Worm (Caenorhabditis elegans) whole organism, L4 larva: ENCODE measurements around the gene F52H2.3.

ENCODE experiments used
- T20F7.1 ChIP-seq: fragments of 200-800 bp; sonication (Bioruptor generic); optimal IDR thresholded peaks from 2 replicates; lab custom pipeline; 2018; ENCODE audit warnings: mild to moderate bottlenecking, missing genetic modification characterization, missing compliant biosample characterization
- Y5F2A.4 ChIP-seq: fragments of 200-800 bp; sonication (Bioruptor generic); optimal IDR thresholded peaks from 2 replicates; lab custom pipeline; 2018; ENCODE audit warnings: mild to moderate bottlenecking, missing genetic modification characterization, missing compliant biosample characterization
- aha-1 ChIP-seq: fragments of 150-350 bp; peaks from one replicate; lab custom pipeline; 2014; ENCODE audit warnings: missing biosample characterization, missing genetic modification characterization
- aly-2 ChIP-seq: sonication (generic microtip); optimal IDR thresholded peaks from 2 replicates; lab custom pipeline; 2018; ENCODE audit warnings: missing biosample characterization, missing genetic modification characterization
- attf-4 ChIP-seq: sonication (generic microtip); optimal IDR thresholded peaks from 3 replicates; lab custom pipeline; 2017; ENCODE audit warnings: missing biosample characterization, missing genetic modification characterization
- ceh-28 ChIP-seq: fragments of 150-350 bp; optimal IDR thresholded peaks from 2 replicates; lab custom pipeline; 2014; ENCODE audit warnings: missing biosample characterization, missing genetic modification reagents, missing genetic modification characterization
- ceh-44 ChIP-seq: fragments of 200-800 bp; sonication (Bioruptor generic); IDR thresholded peaks from 2 replicates; pipeline ENCODE4 v1.3.6; 2022; ENCODE audit warnings: missing genetic modification reagents, missing genetic modification characterization, missing compliant biosample characterization
- ceh-62 ChIP-seq: sonication (generic microtip); optimal IDR thresholded peaks from 2 replicates; lab custom pipeline; 2017; ENCODE audit warnings: missing biosample characterization, missing genetic modification characterization
- ctbp-1 ChIP-seq: fragments of 200-800 bp; sonication (Bioruptor generic); IDR thresholded peaks from 2 replicates; pipeline ENCODE4 v1.3.6; 2022; ENCODE audit warnings: missing genetic modification reagents, missing genetic modification characterization, missing compliant biosample characterization
- daf-16 ChIP-seq, 3 experiments: sonication (generic microtip); optimal IDR thresholded peaks; 2 replicates each; lab custom pipeline; 2016 to 2017; ENCODE audit warnings: missing genetic modification characterization in 3 of 3, missing genetic modification reagents in 3 of 3, mild to moderate bottlenecking in 2 of 3, missing compliant biosample characterization in 2 of 3, missing biosample characterization in 1 of 3, moderate library complexity in 1 of 3
- dmd-6 ChIP-seq: fragments of 200-800 bp; sonication (Bioruptor generic); IDR thresholded peaks from 2 replicates; pipeline ENCODE4 v1.3.6; 2022; ENCODE audit warnings: missing genetic modification reagents, missing genetic modification characterization, missing compliant biosample characterization
- dpl-1 ChIP-seq: fragments of 150-350 bp; optimal IDR thresholded peaks from 2 replicates; lab custom pipeline; 2014; ENCODE audit warnings: missing biosample characterization, missing genetic modification reagents, missing genetic modification characterization
- dve-1 ChIP-seq: sonication (generic microtip); optimal IDR thresholded peaks from 2 replicates; lab custom pipeline; 2017; ENCODE audit warnings: antibody characterized with exemption, mild to moderate bottlenecking, missing genetic modification characterization, missing compliant biosample characterization; ENCODE audit not compliant: insufficient read depth
- gei-8 ChIP-seq: fragments of 200-800 bp; sonication (Bioruptor generic); optimal IDR thresholded peaks from 2 replicates; lab custom pipeline; 2018; ENCODE audit warnings: mild to moderate bottlenecking, missing genetic modification characterization, missing compliant biosample characterization
- hif-1 ChIP-seq, 2 experiments: sonication (generic microtip); optimal IDR thresholded peaks; 2 replicates each; lab custom pipeline; 2016 to 2017; ENCODE audit warnings: missing compliant biosample characterization in 2 of 2, missing genetic modification characterization in 2 of 2, missing genetic modification reagents in 2 of 2, missing genotype in 2 of 2, mild to moderate bottlenecking in 1 of 2
- hlh-11 ChIP-seq: fragments of 200-800 bp; sonication (Bioruptor generic); optimal IDR thresholded peaks from 2 replicates; lab custom pipeline; 2018; ENCODE audit warnings: mild to moderate bottlenecking, missing genetic modification characterization, missing compliant biosample characterization
- hlh-30 ChIP-seq: sonication (generic microtip); optimal IDR thresholded peaks from 2 replicates; lab custom pipeline; 2017; ENCODE audit warnings: antibody characterized with exemption, mild to moderate bottlenecking, missing genetic modification characterization, missing compliant biosample characterization; ENCODE audit not compliant: insufficient read depth
- hmg-1.1 ChIP-seq: fragments of 200-800 bp; sonication (Bioruptor generic); IDR thresholded peaks from 2 replicates; pipeline ENCODE4 v1.3.6; 2022; ENCODE audit warnings: missing genetic modification reagents, missing genetic modification characterization, missing compliant biosample characterization
- lin-1 ChIP-seq: fragments of 200-800 bp; sonication (Bioruptor generic); IDR thresholded peaks from 2 replicates; pipeline ENCODE4 v1.3.6; 2022; ENCODE audit warnings: missing genetic modification reagents, missing genetic modification characterization, missing compliant biosample characterization
- madf-5 ChIP-seq, 2 experiments: fragments of 200-800 bp; sonication (Bioruptor generic); IDR thresholded peaks; 2 replicates each; pipeline ENCODE4 v1.3.6; 2022; ENCODE audit warnings: missing compliant biosample characterization in 2 of 2, missing genetic modification characterization in 2 of 2
- mdl-1 ChIP-seq, 2 experiments: fragments of 150-350 bp in 1 of 2; sonication (generic microtip) in 1 of 2; optimal IDR thresholded peaks; 2 replicates each; lab custom pipeline; 2014 to 2017; ENCODE audit warnings: missing biosample characterization in 2 of 2, missing genetic modification characterization in 2 of 2
- mdt-29 ChIP-seq: fragments of 200-800 bp; sonication (Bioruptor generic); IDR thresholded peaks from 2 replicates; pipeline ENCODE4 v1.3.6; 2022; ENCODE audit warnings: missing genetic modification reagents, missing genetic modification characterization, missing compliant biosample characterization
- mep-1 ChIP-seq: fragments of 150-350 bp; sonication (generic microtip); optimal IDR thresholded peaks from 3 replicates; lab custom pipeline; 2014; ENCODE audit warnings: missing biosample characterization, missing genetic modification characterization
- mes-2 ChIP-seq: sonication (generic microtip); optimal IDR thresholded peaks from 2 replicates; lab custom pipeline; 2016; ENCODE audit warnings: missing genotype, mild to moderate bottlenecking, missing genetic modification characterization, missing compliant biosample characterization; ENCODE audit not compliant: poor library complexity, severe bottlenecking
- mxl-2 ChIP-seq: fragments of 200-800 bp; sonication (Bioruptor generic); conservative IDR thresholded peaks from 2 replicates; pipeline ENCODE4 v1.3.6; 2022; ENCODE audit warnings: missing genetic modification reagents, missing genetic modification characterization, missing compliant biosample characterization
- mxl-3 ChIP-seq: fragments of 200-800 bp; sonication (Bioruptor generic); optimal IDR thresholded peaks from 2 replicates; lab custom pipeline; 2018; ENCODE audit warnings: mild to moderate bottlenecking, missing genetic modification characterization, missing compliant biosample characterization
- nhr-10 ChIP-seq: fragments of 150-350 bp; optimal IDR thresholded peaks from 2 replicates; lab custom pipeline; 2014; ENCODE audit warnings: missing biosample characterization, missing genetic modification characterization
- nhr-102 ChIP-seq: sonication (generic microtip); optimal IDR thresholded peaks from 2 replicates; lab custom pipeline; 2016; ENCODE audit warnings: mild to moderate bottlenecking, missing genetic modification characterization, moderate library complexity, missing compliant biosample characterization
- nhr-28 ChIP-seq: fragments of 150-350 bp; optimal IDR thresholded peaks from 2 replicates; lab custom pipeline; 2014; ENCODE audit warnings: missing biosample characterization, missing genetic modification characterization
- nhr-48 ChIP-seq: sonication (generic microtip); optimal IDR thresholded peaks from 2 replicates; lab custom pipeline; 2016; ENCODE audit warnings: mild to moderate bottlenecking, missing genetic modification characterization, missing compliant biosample characterization
- nhr-6 ChIP-seq: fragments of 150-350 bp; optimal IDR thresholded peaks from 2 replicates; lab custom pipeline; 2014; ENCODE audit warnings: missing biosample characterization, missing genetic modification characterization
- nhr-77 ChIP-seq: fragments of 150-350 bp; optimal IDR thresholded peaks from 2 replicates; lab custom pipeline; 2014; ENCODE audit warnings: missing biosample characterization, missing genetic modification characterization
- php-3 ChIP-seq: fragments of 200-800 bp; sonication (Bioruptor generic); IDR thresholded peaks from 2 replicates; pipeline ENCODE4 v1.3.6; 2022; ENCODE audit warnings: missing genetic modification reagents, missing genetic modification characterization, missing compliant biosample characterization
- pqm-1 ChIP-seq: sonication (generic microtip); optimal IDR thresholded peaks from 2 replicates; lab custom pipeline; 2017; ENCODE audit warnings: missing biosample characterization, missing genetic modification characterization
- sdz-12 ChIP-seq: fragments of 200-800 bp; sonication (Bioruptor generic); optimal IDR thresholded peaks from 2 replicates; lab custom pipeline; 2018; ENCODE audit warnings: mild to moderate bottlenecking, missing genetic modification characterization, missing compliant biosample characterization
- tra-1 ChIP-seq: fragments of 200-800 bp; sonication (Bioruptor generic); IDR thresholded peaks from 2 replicates; pipeline ENCODE4 v1.3.6; 2022; ENCODE audit warnings: missing genetic modification reagents, missing genetic modification characterization, missing compliant biosample characterization
- unc-62 ChIP-seq, 3 experiments: fragments of 150-350 bp in 1 of 3; sonication (generic microtip); optimal IDR thresholded peaks in 2 of 3; peaks in 1 of 3; 1 replicate in 1 of 3; 2 replicates in 2 of 3; lab custom pipeline; 2014 to 2017; ENCODE audit warnings: missing biosample characterization in 3 of 3, missing genetic modification characterization in 3 of 3, missing genetic modification reagents in 3 of 3, missing genotype in 1 of 3
- vab-7 ChIP-seq: fragments of 200-800 bp; sonication (Bioruptor generic); IDR thresholded peaks from 2 replicates; pipeline ENCODE4 v1.3.6; 2022; ENCODE audit warnings: missing genetic modification reagents, missing genetic modification characterization, missing compliant biosample characterization
- zfp-3 ChIP-seq: fragments of 200-800 bp; sonication (Bioruptor generic); conservative IDR thresholded peaks from 2 replicates; pipeline ENCODE4 v1.3.6; 2022; ENCODE audit warnings: missing genetic modification reagents, missing genetic modification characterization, missing compliant biosample characterization
- ztf-7 ChIP-seq: fragments of 150-350 bp; optimal IDR thresholded peaks from 2 replicates; lab custom pipeline; 2014; ENCODE audit warnings: missing biosample characterization, missing genetic modification characterization

The F52H2.3 gene

DNA sequence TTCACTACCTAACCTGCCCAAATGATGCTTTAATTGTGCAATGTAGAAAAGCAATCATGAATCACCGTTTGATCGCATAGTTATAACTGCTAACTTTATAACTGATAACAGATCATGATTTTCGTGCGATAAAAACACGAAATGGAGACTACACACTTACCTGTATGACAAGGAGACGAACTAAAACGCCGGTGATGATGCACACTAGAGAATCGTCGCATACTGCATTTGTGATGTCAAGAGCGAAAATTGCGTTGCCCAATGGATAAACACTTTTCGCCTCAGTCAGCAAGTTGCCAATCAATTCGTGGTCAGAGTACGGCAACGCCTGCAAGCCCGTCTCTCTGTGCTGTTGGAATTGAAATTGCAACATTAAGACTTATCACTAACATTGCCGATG, 28.2 kb upstream of the F52H2.3 start:
- no peak for TF ChIP-seq ztf-7
- TF ChIP-seq aha-1 (tag; lab: Kevin White, UChicago), result peak; percentile 86
- TF ChIP-seq Y5F2A.4 (GFP tag; lab: Kevin White, UChicago), result no peak
- TF ChIP-seq ceh-44 (GFP tag; lab: Robert Waterston, UW), result no peak
- peak; percentile 48 for TF ChIP-seq T20F7.1
- peak; percentile 39 for TF ChIP-seq mxl-3 (GFP tag; lab: Kevin White, UChicago)
- TF ChIP-seq nhr-102 (tag; lab: Kevin White, UChicago), result peak; percentile 82
- no peak for TF ChIP-seq sdz-12
- peak in 1 of 2 experiments; percentile 19 for TF ChIP-seq hif-1 (tag; optimal IDR thresholded peaks at IDR 0.05; lab: Kevin White, UChicago)
- TF ChIP-seq nhr-10 (tag; lab: Kevin White, UChicago), result peak; percentile 12
- TF ChIP-seq daf-16 (GFP tag; optimal IDR thresholded peaks at IDR 0.05; lab: Kevin White, UChicago), result peak in 1 of 2 experiments; percentile 92
- peak; percentile 97 for TF ChIP-seq daf-16 (tag; optimal IDR thresholded peaks at IDR 0.05; lab: Kevin White, UChicago)
- TF ChIP-seq madf-5 (GFP tag; IDR thresholded peaks at IDR 0.05; lab: Robert Waterston, UW), result no peak
- peak; percentile 90 for TF ChIP-seq tra-1 (GFP tag; lab: Robert Waterston, UW)
- no peak for TF ChIP-seq aly-2
- TF ChIP-seq dve-1 (tag; lab: Kevin White, UChicago), result peak; percentile 91
- TF ChIP-seq mxl-2 (GFP tag; lab: Robert Waterston, UW), result no peak
- peak; percentile 88 for TF ChIP-seq php-3
- 0 out of 2 replicates have a peak, but pooled peaks have one; percentile 23 for TF ChIP-seq zfp-3
- peak; percentile 94 for TF ChIP-seq pqm-1 (tag; lab: Kevin White, UChicago)
- TF ChIP-seq gei-8 (GFP tag; lab: Kevin White, UChicago), result peak; percentile 75
- TF ChIP-seq mep-1 (tag; lab: Kevin White, UChicago), result peak; percentile 44
- no peak for TF ChIP-seq nhr-6 (tag; lab: Kevin White, UChicago)
- peak; percentile 85 for TF ChIP-seq nhr-48 (tag; lab: Kevin White, UChicago)
- TF ChIP-seq hlh-11 (tag; lab: Kevin White, UChicago), result peak; percentile 93
- no peak for TF ChIP-seq vab-7
- TF ChIP-seq dmd-6 (GFP tag; lab: Robert Waterston, UW), result peak; percentile 98
- TF ChIP-seq ctbp-1 (GFP tag; lab: Robert Waterston, UW), result no peak
- peak; percentile 87 for TF ChIP-seq nhr-77 (tag; lab: Kevin White, UChicago)
- peak; percentile 68; the same call in 1 of the 2 replicates for TF ChIP-seq mdt-29 (GFP tag; lab: Robert Waterston, UW)
- TF ChIP-seq hlh-30 (tag; lab: Kevin White, UChicago), result peak; percentile 26
- peak in 1 of 2 experiments; percentile 57 for TF ChIP-seq unc-62 (GFP tag; optimal IDR thresholded peaks at IDR 0.05 in 1 of 2; lab: Kevin White, UChicago)
- TF ChIP-seq unc-62 (tag; optimal IDR thresholded peaks at IDR 0.05; lab: Kevin White, UChicago), result no peak
- TF ChIP-seq lin-1, result 0 out of 2 replicates have a peak, but pooled peaks have one; percentile 33
- no peak for TF ChIP-seq attf-4 (tag; lab: Kevin White, UChicago)
- TF ChIP-seq mes-2 (tag; lab: Kevin White, UChicago), result peak; percentile 15
- peak in 1 of 2 experiments; percentile 46 for TF ChIP-seq mdl-1 (tag; optimal IDR thresholded peaks at IDR 0.05; lab: Kevin White, UChicago)
- peak; percentile 36; the same call in 1 of the 2 replicates for TF ChIP-seq hmg-1.1 (GFP tag; lab: Robert Waterston, UW)
- TF ChIP-seq nhr-28 (tag; lab: Kevin White, UChicago), result peak; percentile 99

DNA sequence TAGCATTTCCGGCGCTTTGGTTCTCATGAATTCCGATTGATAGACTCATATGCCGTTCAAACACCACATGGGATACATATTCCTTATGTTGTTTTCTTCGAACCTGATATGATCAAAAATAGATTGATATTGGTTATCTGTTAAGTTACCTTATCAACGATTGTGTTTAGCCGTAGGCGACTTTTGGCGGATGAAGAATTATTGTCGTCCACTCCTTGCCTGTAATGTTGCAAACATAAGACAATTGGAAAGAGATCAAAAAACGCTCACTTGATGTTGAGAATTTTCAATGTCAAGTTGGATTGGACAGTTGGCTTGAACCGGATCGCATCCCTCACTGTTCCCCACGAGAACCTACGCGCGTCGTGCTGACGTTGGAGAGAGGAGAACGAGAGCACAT, 26.9 kb upstream of the F52H2.3 start:
- TF ChIP-seq ceh-28 (tag; lab: Kevin White, UChicago) (no peak), dmd-6 (GFP tag; lab: Robert Waterston, UW) (0 out of 2 replicates have a peak, but pooled peaks have one; percentile 36), nhr-28 (tag; lab: Kevin White, UChicago) (peak; percentile 12), ceh-62 (tag; lab: Kevin White, UChicago) (no peak), dpl-1 (GFP tag; lab: Kevin White, UChicago) (no peak)
